Worm (Caenorhabditis elegans) whole organism, mixed stage, embryonic: Measurements from ENCODE around the gene fbxa-182.

Source experiments
- M03D4.4 ChIP-seq: sonication (generic microtip); optimal IDR thresholded peaks from 2 replicates; lab custom pipeline; 2017; ENCODE audit warnings: mild to moderate bottlenecking, missing genetic modification characterization, missing compliant biosample characterization
- bed-3 ChIP-seq: fragments of 200-800 bp; sonication (Bioruptor generic); optimal IDR thresholded peaks from 3 replicates; lab custom pipeline; 2018; ENCODE audit warnings: mild to moderate bottlenecking, missing genetic modification characterization, moderate library complexity, missing compliant biosample characterization
- blmp-1 ChIP-seq: fragments of 150-350 bp; optimal IDR thresholded peaks from 2 replicates; lab custom pipeline; 2014; ENCODE audit warnings: missing biosample characterization, missing genetic modification characterization
- ceh-43 ChIP-seq: fragments of 200-800 bp; sonication (Bioruptor generic); optimal IDR thresholded peaks from 2 replicates; lab custom pipeline; 2018; ENCODE audit warnings: mild to moderate bottlenecking, missing genetic modification characterization, moderate library complexity, missing compliant biosample characterization
- ceh-83 ChIP-seq: fragments of 200-800 bp; sonication (Bioruptor generic); optimal IDR thresholded peaks from 2 replicates; lab custom pipeline; 2018; ENCODE audit warnings: mild to moderate bottlenecking, missing genetic modification characterization, missing compliant biosample characterization
- ces-1 ChIP-seq: fragments of 150-350 bp; optimal IDR thresholded peaks from 2 replicates; lab custom pipeline; 2014; ENCODE audit warnings: missing biosample characterization, missing genetic modification reagents, missing genetic modification characterization
- cnd-1 ChIP-seq: fragments of 200-800 bp; sonication (Bioruptor generic); optimal IDR thresholded peaks from 2 replicates; lab custom pipeline; 2018; ENCODE audit warnings: mild to moderate bottlenecking, missing genetic modification characterization, missing compliant biosample characterization
- elt-1 ChIP-seq: sonication (generic microtip); optimal IDR thresholded peaks from 2 replicates; lab custom pipeline; 2017; ENCODE audit warnings: missing genetic modification characterization, mild to moderate bottlenecking, missing compliant biosample characterization, antibody characterized with exemption, moderate library complexity, borderline replicate concordance; ENCODE audit not compliant: insufficient read depth
- elt-3 ChIP-seq: fragments of 150-350 bp; optimal IDR thresholded peaks from 2 replicates; lab custom pipeline; 2014; ENCODE audit warnings: missing biosample characterization, missing genetic modification characterization
- flh-1 ChIP-seq: fragments of 200-800 bp; sonication (Bioruptor generic); optimal IDR thresholded peaks from 2 replicates; lab custom pipeline; 2018; ENCODE audit warnings: mild to moderate bottlenecking, missing genetic modification characterization, moderate library complexity, missing compliant biosample characterization
- ham-2 ChIP-seq: fragments of 200-800 bp; sonication (Bioruptor generic); optimal IDR thresholded peaks from 2 replicates; lab custom pipeline; 2018; ENCODE audit warnings: mild to moderate bottlenecking, missing genetic modification characterization, missing compliant biosample characterization
- hlh-1 ChIP-seq: fragments of 150-350 bp; optimal IDR thresholded peaks from 2 replicates; lab custom pipeline; 2014; ENCODE audit warnings: missing biosample characterization, missing genetic modification reagents, missing genetic modification characterization
- lin-13 ChIP-seq: fragments of 150-350 bp; optimal IDR thresholded peaks from 2 replicates; lab custom pipeline; 2014; ENCODE audit warnings: missing biosample characterization, missing genetic modification characterization
- lin-32 ChIP-seq: fragments of 200-800 bp; sonication (Bioruptor generic); optimal IDR thresholded peaks from 2 replicates; lab custom pipeline; 2018; ENCODE audit warnings: mild to moderate bottlenecking, missing genetic modification characterization, missing compliant biosample characterization
- lsy-2 ChIP-seq: fragments of 150-350 bp; optimal IDR thresholded peaks from 2 replicates; lab custom pipeline; 2014; ENCODE audit warnings: missing biosample characterization, missing genetic modification characterization
- mab-5 ChIP-seq: fragments of 150-350 bp; optimal IDR thresholded peaks from 2 replicates; lab custom pipeline; 2014; ENCODE audit warnings: missing biosample characterization, missing genetic modification characterization
- mep-1 ChIP-seq: fragments of 150-350 bp; optimal IDR thresholded peaks from 2 replicates; lab custom pipeline; 2017; ENCODE audit warnings: missing biosample characterization, missing genetic modification reagents, missing genetic modification characterization, inconsistent platforms
- mls-2 ChIP-seq: sonication (generic microtip); optimal IDR thresholded peaks from 2 replicates; lab custom pipeline; 2016; ENCODE audit warnings: mild to moderate bottlenecking, missing genetic modification characterization, moderate library complexity, missing compliant biosample characterization
- nhr-12 ChIP-seq: fragments of 150-350 bp; optimal IDR thresholded peaks from 2 replicates; lab custom pipeline; 2014; ENCODE audit warnings: missing biosample characterization, missing genetic modification characterization
- nhr-2 ChIP-seq: fragments of 150-350 bp; optimal IDR thresholded peaks from 2 replicates; lab custom pipeline; 2014; ENCODE audit warnings: missing biosample characterization, missing genetic modification characterization
- nhr-237 ChIP-seq: fragments of 150-350 bp; optimal IDR thresholded peaks from 2 replicates; lab custom pipeline; 2014; ENCODE audit warnings: missing biosample characterization, missing genetic modification characterization
- nhr-28 ChIP-seq: fragments of 150-350 bp; optimal IDR thresholded peaks from 2 replicates; lab custom pipeline; 2014; ENCODE audit warnings: missing biosample characterization, missing genetic modification characterization
- nhr-76 ChIP-seq: sonication (generic microtip); optimal IDR thresholded peaks from 2 replicates; lab custom pipeline; 2017; ENCODE audit warnings: missing biosample characterization, missing genetic modification characterization
- pha-4 ChIP-seq: fragments of 150-350 bp; optimal IDR thresholded peaks from 2 replicates; lab custom pipeline; 2018; ENCODE audit warnings: missing biosample characterization, missing genetic modification reagents, missing genetic modification characterization
- snpc-4 ChIP-seq: fragments of 150-350 bp; optimal IDR thresholded peaks from 2 replicates; lab custom pipeline; 2014; ENCODE audit warnings: missing biosample characterization, missing genetic modification characterization
- sptf-1 ChIP-seq: sonication (generic microtip); optimal IDR thresholded peaks from 2 replicates; lab custom pipeline; 2017; ENCODE audit warnings: mild to moderate bottlenecking, missing genetic modification characterization, moderate library complexity, missing compliant biosample characterization
- unc-120 ChIP-seq: sonication (generic microtip); optimal IDR thresholded peaks from 2 replicates; lab custom pipeline; 2017; ENCODE audit warnings: missing genetic modification characterization, missing compliant biosample characterization; ENCODE audit not compliant: poor library complexity, severe bottlenecking
- unc-39 ChIP-seq: fragments of 150-350 bp; optimal IDR thresholded peaks from 2 replicates; lab custom pipeline; 2014; ENCODE audit warnings: missing biosample characterization, missing genetic modification characterization
- unc-62 ChIP-seq: fragments of 150-350 bp; optimal IDR thresholded peaks from 2 replicates; lab custom pipeline; 2014; ENCODE audit warnings: missing biosample characterization, missing genetic modification reagents, missing genetic modification characterization
- zip-8 ChIP-seq: fragments of 150-350 bp; optimal IDR thresholded peaks from 2 replicates; lab custom pipeline; 2014; ENCODE audit warnings: missing biosample characterization, missing genetic modification characterization
- ztf-11 ChIP-seq: fragments of 150-350 bp; optimal IDR thresholded peaks from 2 replicates; lab custom pipeline; 2014; ENCODE audit warnings: missing biosample characterization, missing genetic modification characterization

Gene fbxa-182

ce11 chrII:2412649-2413048, at the start of gene fbxa-182:
TSS of gene fbxa-182 (minus strand) at chrII:2412749.
- TF ChIP-seq ham-2, result no peak

- no peak for TF ChIP-seq M03D4.4 (tag; lab: Kevin White, UChicago)
- TF ChIP-seq mls-2 (tag; lab: Kevin White, UChicago), result no peak
- no peak for TF ChIP-seq ceh-83 (GFP tag; lab: Kevin White, UChicago)
- TF ChIP-seq nhr-28 (tag; lab: Kevin White, UChicago), result no peak
- TF ChIP-seq ceh-43 (GFP tag; lab: Kevin White, UChicago), result no peak
- TF ChIP-seq sptf-1 (tag; lab: Kevin White, UChicago), result no peak
- no peak for TF ChIP-seq lsy-2 (tag; lab: Kevin White, UChicago)
- no peak for TF ChIP-seq flh-1 (GFP tag; lab: Kevin White, UChicago)
- TF ChIP-seq ham-2, result no peak
- no peak for TF ChIP-seq mab-5 (tag; lab: Kevin White, UChicago)
- no peak for TF ChIP-seq pha-4
- TF ChIP-seq elt-1 (tag; lab: Kevin White, UChicago), result no peak
- no peak for TF ChIP-seq snpc-4 (tag; lab: Kevin White, UChicago)
- no peak for TF ChIP-seq unc-120 (tag; lab: Kevin White, UChicago)
- TF ChIP-seq lin-13, result no peak
Observed at ce11 chrII:2458881-2459280, 46.3 kb upstream of the fbxa-182 start, which contains the start of gene pqn-42. TSS of gene pqn-42 (minus strand) at chrII:2458981.

ce11 chrII:2456973-2457372, 44.4 kb upstream of the fbxa-182 start:
- TF ChIP-seq mep-1 (no peak), zip-8 (tag; lab: Kevin White, UChicago) (peak; percentile 15)

ce11 chrII:2455931-2456576, 43.5 kb upstream of the fbxa-182 start:
- no peak for TF ChIP-seq elt-3 (tag; lab: Kevin White, UChicago)
- TF ChIP-seq lsy-2 (tag; lab: Kevin White, UChicago), result peak; percentile 79
- peak; percentile 55 for TF ChIP-seq lin-13

ce11 chrII:2454822-2455221, 42.3 kb upstream of the fbxa-182 start:
- TF ChIP-seq pha-4 (peak; percentile 86), mep-1 (no peak), unc-62 (GFP tag; lab: Kevin White, UChicago) (no peak), cnd-1 (tag; lab: Kevin White, UChicago) (no peak), zip-8 (tag; lab: Kevin White, UChicago) (no peak), nhr-237 (peak; percentile 50), lin-13 (no peak), ham-2 (no peak), nhr-2 (tag; lab: Kevin White, UChicago) (peak; percentile 59), elt-3 (tag; lab: Kevin White, UChicago) (no peak), mls-2 (tag; lab: Kevin White, UChicago) (no peak), bed-3 (GFP tag; lab: Kevin White, UChicago) (no peak), nhr-76 (no peak)

- no peak for TF ChIP-seq unc-39 (tag; lab: Kevin White, UChicago)
- TF ChIP-seq hlh-1, result no peak
- no peak for TF ChIP-seq snpc-4 (tag; lab: Kevin White, UChicago)
- no peak for TF ChIP-seq ztf-11 (tag; lab: Kevin White, UChicago)
- no peak for TF ChIP-seq nhr-12 (tag; lab: Kevin White, UChicago)
- TF ChIP-seq pha-4, result peak; percentile 27
- peak; percentile 23 for TF ChIP-seq ceh-83 (GFP tag; lab: Kevin White, UChicago)
- no peak for TF ChIP-seq elt-1 (tag; lab: Kevin White, UChicago)
Observed at ce11 chrII:2452492-2452891, 39.9 kb upstream of the fbxa-182 start.

- TF ChIP-seq unc-39 (tag; lab: Kevin White, UChicago) (no peak), zip-8 (tag; lab: Kevin White, UChicago) (no peak), ham-2 (no peak), nhr-76 (no peak), nhr-2 (tag; lab: Kevin White, UChicago) (no peak), ces-1 (GFP tag; lab: Kevin White, UChicago) (no peak), blmp-1 (tag; lab: Kevin White, UChicago) (no peak), mep-1 (peak; percentile 42), ceh-43 (GFP tag; lab: Kevin White, UChicago) (no peak), lin-32 (GFP tag; lab: Kevin White, UChicago) (no peak), nhr-237 (no peak), snpc-4 (tag; lab: Kevin White, UChicago) (no peak), elt-3 (tag; lab: Kevin White, UChicago) (no peak), flh-1 (GFP tag; lab: Kevin White, UChicago) (no peak), mls-2 (tag; lab: Kevin White, UChicago) (peak; percentile 4), lsy-2 (tag; lab: Kevin White, UChicago) (peak; percentile 1), sptf-1 (tag; lab: Kevin White, UChicago) (no peak)
Observed at ce11 chrII:2450990-2451389, 38.4 kb upstream of the fbxa-182 start.
